Worm (Caenorhabditis elegans): ENCODE measurements around the gene F46B6.9.

- TF ChIP-seq ztf-26 (tag; optimal IDR thresholded peaks at IDR 0.05) (no peak), snpc-3.4 (tag; optimal IDR thresholded peaks at IDR 0.05) (no peak)
Measured at ce11 chrV:9767941-9768340, 28.7 kb upstream of the F46B6.9 start.

All from whole organism, young adult.